Worm (Caenorhabditis elegans) whole organism, L4 larva: ENCODE measurements around the gene irld-7.

Source experiments
- F26F4.8 ChIP-seq: fragments of 200-800 bp; sonication (Bioruptor generic); conservative IDR thresholded peaks from 2 replicates; pipeline ENCODE4 v1.3.6; 2022; ENCODE audit warnings: missing genetic modification characterization, missing compliant biosample characterization
- F49E8.2 ChIP-seq: sonication (generic microtip); optimal IDR thresholded peaks from 2 replicates; lab custom pipeline; 2016; ENCODE audit warnings: missing compliant biosample characterization, mild to moderate bottlenecking, missing genetic modification characterization, borderline replicate concordance
- T26A8.4 ChIP-seq: fragments of 200-800 bp; sonication (Bioruptor generic); IDR thresholded peaks from 2 replicates; pipeline ENCODE4 v1.3.6; 2022; ENCODE audit warnings: missing genetic modification characterization, missing compliant biosample characterization
- Y48G9A.11 ChIP-seq: fragments of 200-800 bp; sonication (Bioruptor generic); IDR thresholded peaks from 2 replicates; pipeline ENCODE4 v1.3.6; 2022; ENCODE audit warnings: missing genetic modification reagents, missing genetic modification characterization, missing compliant biosample characterization
- ZK546.5 ChIP-seq, 2 experiments: sonication (generic microtip); optimal IDR thresholded peaks; 2 replicates each; lab custom pipeline; 2017; ENCODE audit warnings: missing biosample characterization in 2 of 2, missing genetic modification characterization in 2 of 2
- aly-2 ChIP-seq: sonication (generic microtip); optimal IDR thresholded peaks from 2 replicates; lab custom pipeline; 2018; ENCODE audit warnings: missing biosample characterization, missing genetic modification characterization
- attf-4 ChIP-seq: sonication (generic microtip); optimal IDR thresholded peaks from 3 replicates; lab custom pipeline; 2017; ENCODE audit warnings: missing biosample characterization, missing genetic modification characterization
- ceh-44 ChIP-seq: fragments of 200-800 bp; sonication (Bioruptor generic); IDR thresholded peaks from 2 replicates; pipeline ENCODE4 v1.3.6; 2022; ENCODE audit warnings: missing genetic modification reagents, missing genetic modification characterization, missing compliant biosample characterization
- ceh-82 ChIP-seq: sonication (generic microtip); optimal IDR thresholded peaks from 2 replicates; lab custom pipeline; 2017; ENCODE audit warnings: missing biosample characterization, missing genetic modification characterization
- cey-2 ChIP-seq: sonication (generic microtip); optimal IDR thresholded peaks from 3 replicates; lab custom pipeline; 2017; ENCODE audit warnings: missing genetic modification characterization, mild to moderate bottlenecking, missing compliant biosample characterization, antibody characterized with exemption, borderline replicate concordance; ENCODE audit not compliant: insufficient read depth
- daf-19 ChIP-seq: fragments of 200-800 bp; sonication (Bioruptor generic); conservative IDR thresholded peaks from 2 replicates; pipeline ENCODE4 v1.3.6; 2022; ENCODE audit warnings: missing genetic modification characterization, missing compliant biosample characterization
- dmd-9 ChIP-seq: fragments of 200-800 bp; sonication (Bioruptor generic); IDR thresholded peaks from 2 replicates; pipeline ENCODE4 v1.3.6; 2022; ENCODE audit warnings: missing genetic modification reagents, missing genetic modification characterization, missing compliant biosample characterization
- hlh-30 ChIP-seq: sonication (generic microtip); optimal IDR thresholded peaks from 2 replicates; lab custom pipeline; 2017; ENCODE audit warnings: antibody characterized with exemption, mild to moderate bottlenecking, missing genetic modification characterization, missing compliant biosample characterization; ENCODE audit not compliant: insufficient read depth
- hmg-1.1 ChIP-seq: fragments of 200-800 bp; sonication (Bioruptor generic); IDR thresholded peaks from 2 replicates; pipeline ENCODE4 v1.3.6; 2022; ENCODE audit warnings: missing genetic modification reagents, missing genetic modification characterization, missing compliant biosample characterization
- jun-1 ChIP-seq: fragments of 150-350 bp; optimal IDR thresholded peaks from 2 replicates; lab custom pipeline; 2014; ENCODE audit warnings: missing biosample characterization, missing genetic modification reagents, missing genetic modification characterization
- lin-38 ChIP-seq: fragments of 200-800 bp; sonication (Bioruptor generic); IDR thresholded peaks from 2 replicates; pipeline ENCODE4 v1.3.6; 2022; ENCODE audit warnings: missing genetic modification reagents, missing genetic modification characterization, missing compliant biosample characterization
- madf-5 ChIP-seq, 2 experiments: fragments of 200-800 bp; sonication (Bioruptor generic); IDR thresholded peaks; 2 replicates each; pipeline ENCODE4 v1.3.6; 2022; ENCODE audit warnings: missing compliant biosample characterization in 2 of 2, missing genetic modification characterization in 2 of 2
- madf-9 ChIP-seq: fragments of 200-800 bp; sonication (Bioruptor generic); conservative IDR thresholded peaks from 2 replicates; pipeline ENCODE4 v1.3.6; 2022; ENCODE audit warnings: missing genetic modification reagents, missing genetic modification characterization, missing compliant biosample characterization
- nhr-77 ChIP-seq: fragments of 150-350 bp; optimal IDR thresholded peaks from 2 replicates; lab custom pipeline; 2014; ENCODE audit warnings: missing biosample characterization, missing genetic modification characterization
- pqm-1 ChIP-seq: sonication (generic microtip); optimal IDR thresholded peaks from 2 replicates; lab custom pipeline; 2017; ENCODE audit warnings: missing biosample characterization, missing genetic modification characterization
- rbr-2 ChIP-seq: sonication (generic microtip); optimal IDR thresholded peaks from 2 replicates; lab custom pipeline; 2016; ENCODE audit warnings: missing genotype, missing genetic modification characterization, missing compliant biosample characterization
- zag-1 ChIP-seq: fragments of 150-350 bp; optimal IDR thresholded peaks from 2 replicates; lab custom pipeline; 2014; ENCODE audit warnings: missing biosample characterization, missing genetic modification characterization

irld-7 gene

ce11 chrIV:6634789-6635188 is 44.6 kb downstream of the irld-7 start, which contains the start of gene metl-13:
metl-13 (plus strand) TSS chrIV:6635089.
- TF ChIP-seq F49E8.2 (tag; lab: Kevin White, UChicago) (no peak), lin-38 (GFP tag; lab: Robert Waterston, UW) (0 out of 2 replicates have a peak, but pooled peaks have one; percentile 24)
- TF ChIP-seq, all 104 proteins: peak for 1

- TF ChIP-seq attf-4 (tag; lab: Kevin White, UChicago) (no peak), hmg-1.1 (no peak), T26A8.4 (GFP tag; lab: Robert Waterston, UW) (no peak), zag-1 (no peak), Y48G9A.11 (GFP tag; lab: Robert Waterston, UW) (no peak), hlh-30 (tag; lab: Kevin White, UChicago) (no peak), ceh-44 (no peak), madf-5 (GFP tag; IDR thresholded peaks at IDR 0.05; lab: Robert Waterston, UW) (no peak), ZK546.5 (tag; optimal IDR thresholded peaks at IDR 0.05; lab: Kevin White, UChicago) (no peak), aly-2 (tag; lab: Kevin White, UChicago) (no peak), jun-1 (tag; lab: Kevin White, UChicago) (no peak), dmd-9 (GFP tag; lab: Robert Waterston, UW) (no peak), cey-2 (tag; lab: Kevin White, UChicago) (no peak), F26F4.8 (GFP tag; lab: Robert Waterston, UW) (no peak), daf-19 (GFP tag; lab: Robert Waterston, UW) (no peak), nhr-77 (tag; lab: Kevin White, UChicago) (no peak), ceh-82 (tag; lab: Kevin White, UChicago) (no peak), madf-9 (GFP tag; lab: Robert Waterston, UW) (no peak)
These were observed 48.1 kb downstream of the irld-7 start, which contains the start of gene C01B10.7 for ce11 chrIV:6638256-6638655. C01B10.7 (plus strand) TSS chrIV:6638556.

DNA sequence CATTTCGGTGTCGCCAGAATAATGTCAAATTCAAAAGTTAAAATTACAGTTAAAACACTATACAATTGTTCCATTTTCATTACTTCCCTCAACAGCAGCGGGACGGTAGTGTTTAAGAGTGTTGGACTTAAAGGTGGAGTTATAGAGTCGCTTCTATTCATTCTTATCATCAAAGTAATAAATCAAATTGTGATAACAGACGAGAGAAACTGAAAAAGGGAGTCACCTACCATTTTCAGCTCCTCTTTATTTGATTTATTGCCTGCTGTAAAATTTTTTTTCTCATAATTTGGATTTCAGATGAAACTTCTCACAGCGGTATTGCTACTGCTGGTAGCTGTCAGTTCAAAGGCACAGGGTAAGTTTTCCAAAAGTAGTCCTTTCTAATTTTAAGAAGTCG is 49.7 kb downstream of the irld-7 start, which contains the start of gene C01B10.6:
TSS of gene C01B10.6 (plus strand) at position 301 of the 400 bp plus-strand sequence.
- TF ChIP-seq pqm-1 (tag; lab: Kevin White, UChicago) (peak; percentile 34), rbr-2 (tag; lab: Kevin White, UChicago) (no peak)
- TF ChIP-seq, all 104 proteins: peak for 1
